Fruit fly (Drosophila melanogaster): ENCODE measurements around the gene CG9377.

The CG9377 gene

dm6 chr2L:13368940-13369339, 7.6 kb upstream of the CG9377 start, which contains the start of gene CG31855 (continued):
- TF ChIP-seq klu (GFP tag; IDR thresholded peaks at IDR 0.05) (peak; percentile 62), CG3281 (GFP tag; optimal IDR thresholded peaks at IDR 0.05) (peak; percentile 84), CG11504 (tag; optimal IDR thresholded peaks at IDR 0.05) (peak; percentile 80), CG14667 (GFP tag; IDR thresholded peaks at IDR 0.05) (peak; percentile 64), bsh (GFP tag; optimal IDR thresholded peaks at IDR 0.05) (peak; percentile 12 to 76), ase (GFP tag; IDR thresholded peaks at IDR 0.05) (peak; percentile 86), CG8944 (GFP tag; optimal IDR thresholded peaks at IDR 0.05) (peak; percentile 68), CG2116 (GFP tag; optimal IDR thresholded peaks at IDR 0.05) (peak; percentile 41), ci (GFP tag; IDR thresholded peaks at IDR 0.05) (peak; percentile 84), Nf-YA (GFP tag; IDR thresholded peaks at IDR 0.05) (peak; percentile 62), CG17328 (GFP tag; IDR thresholded peaks at IDR 0.05) (peak; percentile 83), CG8281 (tag; optimal IDR thresholded peaks at IDR 0.05) (peak; percentile 49), ro (GFP tag; IDR thresholded peaks at IDR 0.05) (peak; percentile 39; the same call in 1 of the 2 replicates), CG10366 (GFP tag; IDR thresholded peaks at IDR 0.05) (peak; percentile 76), CG8765 (GFP tag; IDR thresholded peaks at IDR 0.05) (no peak; the same call in 1 of the 2 replicates), HHEX (GFP tag; optimal IDR thresholded peaks at IDR 0.05) (peak; percentile 77), Mrtf (GFP tag; IDR thresholded peaks at IDR 0.05) (peak; percentile 54; the same call in 2 of the 3 replicates), CG8388 (GFP tag; optimal IDR thresholded peaks at IDR 0.05) (peak; percentile 72), CG43689 (GFP tag; IDR thresholded peaks at IDR 0.05) (peak; percentile 39; the same call in 1 of the 2 replicates), unc-4 (GFP tag; IDR thresholded peaks at IDR 0.05; ENCODE audit: partially characterized antibody) (no peak), TFAM (GFP tag; optimal IDR thresholded peaks at IDR 0.05) (no peak), stc (GFP tag; IDR thresholded peaks at IDR 0.05) (peak; percentile 76), ash1 (GFP tag; optimal IDR thresholded peaks at IDR 0.05) (no peak), Dp (GFP tag; optimal IDR thresholded peaks at IDR 0.05) (peak; percentile 25), Asciz (GFP tag; optimal IDR thresholded peaks at IDR 0.05) (peak; percentile 71), pum (GFP tag; optimal IDR thresholded peaks at IDR 0.05) (peak; percentile 81), Max (GFP tag; optimal IDR thresholded peaks at IDR 0.05) (peak; percentile 81), hkb (optimal IDR thresholded peaks at IDR 0.05) (no peak), hkb (GFP tag; IDR thresholded peaks at IDR 0.05) (peak; percentile 79)

- TF ChIP-seq pita (GFP tag; optimal IDR thresholded peaks at IDR 0.05): no peak
- no peak for TF ChIP-seq lab (GFP tag; optimal IDR thresholded peaks at IDR 0.05)
- no peak for TF ChIP-seq bowl (GFP tag; IDR thresholded peaks at IDR 0.05)
- TF ChIP-seq CG10654 (GFP tag; optimal IDR thresholded peaks at IDR 0.05): no peak
- TF ChIP-seq PHDP (tag; optimal IDR thresholded peaks at IDR 0.05): peak; percentile 46
- no peak for TF ChIP-seq CG6175 (GFP tag; IDR thresholded peaks at IDR 0.05)
- TF ChIP-seq amos (GFP tag; IDR thresholded peaks at IDR 0.05; ENCODE audit: partially characterized antibody): no peak
- no peak for TF ChIP-seq CG11085 (GFP tag; IDR thresholded peaks at IDR 0.05)
- TF ChIP-seq CG17829 (tag; optimal IDR thresholded peaks at IDR 0.05): peak; percentile 24
- peak; percentile 52 for TF ChIP-seq Fer1 (GFP tag; optimal IDR thresholded peaks at IDR 0.05)
- peak; percentile 50 for TF ChIP-seq CoRest (tag; optimal IDR thresholded peaks at IDR 0.05)
- TF ChIP-seq grn (GFP tag; optimal IDR thresholded peaks at IDR 0.05): no peak
- no peak for TF ChIP-seq CG6854 (GFP tag; optimal IDR thresholded peaks at IDR 0.05)
- TF ChIP-seq Taf1 (GFP tag; IDR thresholded peaks at IDR 0.05): no peak
- peak; percentile 46 for TF ChIP-seq CG3281 (GFP tag; optimal IDR thresholded peaks at IDR 0.05)
- peak; percentile 29 for TF ChIP-seq CG10979 (tag; optimal IDR thresholded peaks at IDR 0.05)
- TF ChIP-seq Trl (optimal IDR thresholded peaks at IDR 0.05): no peak
- no peak for TF ChIP-seq Trl (GFP tag; optimal IDR thresholded peaks at IDR 0.05)
- TF ChIP-seq Dref (GFP tag; IDR thresholded peaks at IDR 0.05): no peak
- peak; percentile 53 for TF ChIP-seq CG12659 (GFP tag; optimal IDR thresholded peaks at IDR 0.05)
- TF ChIP-seq CG7839 (tag; optimal IDR thresholded peaks at IDR 0.05): peak; percentile 12
- peak; percentile 79 for TF ChIP-seq Sry-β (GFP tag; optimal IDR thresholded peaks at IDR 0.05)
- peak; percentile 20 for TF ChIP-seq nmo (GFP tag; optimal IDR thresholded peaks at IDR 0.05)
- no peak for TF ChIP-seq seq (GFP tag; IDR thresholded peaks at IDR 0.05)
- TF ChIP-seq CG10366 (GFP tag; IDR thresholded peaks at IDR 0.05): peak; percentile 23; the same call in 1 of the 2 replicates
Measured at dm6 chr2L:13367378-13367777, 6.0 kb upstream of the CG9377 start, which contains the start of gene Tap42. Tap42 (plus strand) TSS chr2L:13367617.

Data from whole organism, embryonic.